Fruit fly (Drosophila melanogaster) whole organism, pupa: ENCODE measurements around the gene Usp16-45.

Source experiments
- CG10348 ChIP-seq: fragments of 200-800 bp; sonication (Bioruptor generic); IDR thresholded peaks from 2 replicates; pipeline ENCODE4 v1.3.6; 2022; ENCODE audit warnings: missing biosample characterization, missing genetic modification characterization
- CG12605 ChIP-seq: fragments of 200-800 bp; sonication (Bioruptor generic); IDR thresholded peaks from 2 replicates; pipeline ENCODE4 v1.3.6; 2022; ENCODE audit warnings: missing biosample characterization, missing genetic modification characterization
- CG13204 ChIP-seq: fragments of 200-800 bp; sonication (Bioruptor generic); optimal IDR thresholded peaks from 2 replicates; lab custom pipeline; 2018; ENCODE audit warnings: missing biosample characterization, mild to moderate bottlenecking, missing genetic modification characterization, moderate library complexity
- CG14655 ChIP-seq: fragments of 200-800 bp; sonication (Bioruptor generic); optimal IDR thresholded peaks from 3 replicates; lab custom pipeline; 2017; ENCODE audit warnings: mild to moderate bottlenecking, missing biosample characterization, missing genetic modification reagents, missing genetic modification characterization
- CG15710 ChIP-seq: fragments of 200-800 bp; sonication (Bioruptor generic); optimal IDR thresholded peaks from 2 replicates; lab custom pipeline; 2018; ENCODE audit warnings: missing biosample characterization, mild to moderate bottlenecking, missing genetic modification characterization, moderate library complexity
- CG17806 ChIP-seq: fragments of 200-800 bp; sonication (Bioruptor generic); optimal IDR thresholded peaks from 2 replicates; lab custom pipeline; 2018; ENCODE audit warnings: missing biosample characterization, mild to moderate bottlenecking, missing genetic modification characterization, moderate library complexity
- CG32121 ChIP-seq: fragments of 200-800 bp; sonication (Bioruptor generic); IDR thresholded peaks from 2 replicates; pipeline ENCODE4 v1.3.6; 2022; ENCODE audit warnings: missing biosample characterization, missing genetic modification characterization
- CG34367 ChIP-seq: fragments of 200-800 bp; sonication (Bioruptor generic); optimal IDR thresholded peaks from 2 replicates; lab custom pipeline; 2018; ENCODE audit warnings: missing biosample characterization, mild to moderate bottlenecking, missing genetic modification characterization
- CG4496 ChIP-seq: fragments of 200-800 bp; sonication (Bioruptor generic); IDR thresholded peaks from 3 replicates; pipeline ENCODE4 v1.3.6; 2022; ENCODE audit warnings: missing biosample characterization, missing genetic modification characterization
- CG8159 ChIP-seq: fragments of 200-800 bp; sonication (Bioruptor generic); optimal IDR thresholded peaks from 3 replicates; lab custom pipeline; 2018; ENCODE audit warnings: missing biosample characterization, mild to moderate bottlenecking, missing genetic modification characterization, moderate library complexity
- CG8301 ChIP-seq: fragments of 200-800 bp; sonication (Bioruptor generic); optimal IDR thresholded peaks from 2 replicates; lab custom pipeline; 2018; ENCODE audit warnings: missing biosample characterization, mild to moderate bottlenecking, missing genetic modification characterization
- CG9948 ChIP-seq: fragments of 200-800 bp; sonication (Bioruptor generic); optimal IDR thresholded peaks from 2 replicates; lab custom pipeline; 2018; ENCODE audit warnings: missing biosample characterization, mild to moderate bottlenecking, missing genetic modification characterization, moderate library complexity
- D1 ChIP-seq: fragments of 200-800 bp; sonication (Bioruptor generic); optimal IDR thresholded peaks from 2 replicates; lab custom pipeline; 2018; ENCODE audit warnings: missing biosample characterization, mild to moderate bottlenecking, missing genetic modification characterization, moderate library complexity
- EcR ChIP-seq: fragments of 200-800 bp; sonication (Bioruptor generic); optimal IDR thresholded peaks from 3 replicates; lab custom pipeline; 2019; ENCODE audit warnings: missing biosample characterization, missing genetic modification characterization, mild to moderate bottlenecking, moderate library complexity, missing genetic modification reagents
- Ets98B ChIP-seq: fragments of 200-800 bp; sonication (Bioruptor generic); IDR thresholded peaks from 2 replicates; pipeline ENCODE4 v1.3.6; 2022; ENCODE audit warnings: missing biosample characterization, missing genetic modification characterization
- Pif1A ChIP-seq: fragments of 200-800 bp; sonication (Bioruptor generic); optimal IDR thresholded peaks from 3 replicates; lab custom pipeline; 2016; ENCODE audit warnings: missing biosample characterization, missing genetic modification characterization
- Pif1B ChIP-seq: fragments of 200-800 bp; sonication (Bioruptor generic); optimal IDR thresholded peaks from 3 replicates; lab custom pipeline; 2016; ENCODE audit warnings: missing biosample characterization, missing genetic modification characterization
- Snoo ChIP-seq: fragments of 200-800 bp; sonication (Bioruptor generic); optimal IDR thresholded peaks from 3 replicates; lab custom pipeline; 2017; ENCODE audit warnings: missing biosample characterization, mild to moderate bottlenecking, missing genetic modification characterization, inconsistent platforms
- fd96Ca ChIP-seq: fragments of 200-800 bp; sonication (Bioruptor generic); IDR thresholded peaks from 3 replicates; pipeline ENCODE4 v1.3.6; 2022; ENCODE audit warnings: missing biosample characterization, missing genetic modification characterization
- gl ChIP-seq: fragments of 200-800 bp; sonication (Bioruptor generic); optimal IDR thresholded peaks from 2 replicates; lab custom pipeline; 2018; ENCODE audit warnings: missing biosample characterization, mild to moderate bottlenecking, missing genetic modification characterization
- rn ChIP-seq: fragments of 200-800 bp; sonication (Bioruptor generic); IDR thresholded peaks from 2 replicates; pipeline ENCODE4 v1.3.6; 2022; ENCODE audit warnings: missing biosample characterization, missing genetic modification characterization

Gene Usp16-45

DNA sequence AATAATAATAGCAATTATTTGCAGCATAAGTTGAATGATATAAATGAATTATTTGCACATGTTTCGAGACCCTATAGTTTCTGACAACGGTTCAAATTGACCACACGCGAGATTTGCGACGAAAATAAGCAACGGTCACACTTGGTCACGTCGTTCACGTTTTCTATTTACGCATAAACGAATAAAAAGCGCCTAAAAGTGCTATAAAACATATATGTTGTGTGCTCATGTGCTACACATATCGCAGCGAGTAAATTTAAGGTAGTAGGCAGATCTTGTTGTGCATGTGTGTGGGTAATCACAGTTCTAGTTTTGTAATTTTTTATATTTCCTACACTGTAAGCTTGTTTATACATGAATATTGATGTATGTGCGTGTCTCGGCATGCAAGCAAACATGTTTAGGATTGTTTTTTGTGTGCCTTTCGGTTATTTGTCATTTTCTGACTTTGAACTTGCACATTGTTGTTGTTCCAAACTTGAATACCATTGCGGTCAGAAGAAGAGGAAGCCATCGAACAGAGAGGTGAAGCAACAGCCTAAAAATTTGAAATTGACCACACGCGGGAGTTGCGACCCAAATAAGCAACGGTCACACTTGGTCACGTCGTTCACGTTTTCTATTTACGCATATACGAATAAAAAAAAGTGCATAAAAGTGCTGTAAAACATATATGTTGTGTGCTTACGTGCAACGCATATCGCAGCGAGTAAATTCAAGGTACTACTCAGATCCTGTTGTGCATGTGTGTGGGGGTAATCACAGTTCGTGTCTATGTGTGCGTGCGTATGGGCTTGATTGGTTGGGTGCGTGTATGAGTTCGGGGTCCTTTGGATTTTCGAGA, at the start of gene Usp16-45:
TSS of gene Usp16-45 (plus strand) at position 127 of the 844 bp plus-strand sequence.
- TF ChIP-seq CG15710 (tag; lab: Kevin White, UChicago) (no peak), fd96Ca (GFP tag; lab: Robert Waterston, UW) (no peak), CG9948 (no peak), CG14655 (GFP tag; lab: Kevin White, UChicago) (no peak), CG8159 (tag; lab: Kevin White, UChicago) (no peak), Ets98B (no peak)

DNA sequence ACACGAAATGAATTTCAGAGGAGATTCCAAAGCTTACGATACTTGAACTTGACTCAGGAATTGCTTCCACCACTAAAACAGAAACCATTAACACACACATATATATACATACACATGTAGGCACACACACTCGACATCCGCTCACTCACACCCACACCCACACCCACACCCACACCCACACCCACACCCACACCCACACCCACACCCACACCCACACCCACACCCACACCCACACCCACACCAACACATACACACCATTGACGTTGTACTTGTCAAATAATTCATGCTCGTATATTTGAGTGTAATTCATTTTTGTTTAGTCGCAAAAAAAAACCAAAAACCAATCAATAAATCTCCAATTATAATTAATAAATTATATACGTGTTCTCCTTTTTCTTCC, 38.8 kb upstream of the Usp16-45 start:
- TF ChIP-seq gl (tag; lab: Kevin White, UChicago), result no peak
- no peak for TF ChIP-seq Pif1B (GFP tag; lab: Kevin White, UChicago)
- TF ChIP-seq CG14655 (GFP tag; lab: Kevin White, UChicago), result no peak
- TF ChIP-seq CG34367 (tag; lab: Kevin White, UChicago), result no peak
- no peak for TF ChIP-seq CG9948
- no peak for TF ChIP-seq CG15710 (tag; lab: Kevin White, UChicago)
- no peak for TF ChIP-seq CG12605 (GFP tag; lab: Robert Waterston, UW)
- no peak for TF ChIP-seq CG8159 (tag; lab: Kevin White, UChicago)
- TF ChIP-seq fd96Ca (GFP tag; lab: Robert Waterston, UW), result no peak
- TF ChIP-seq CG13204 (GFP tag; lab: Kevin White, UChicago), result no peak
- no peak for TF ChIP-seq CG8301 (tag; lab: Kevin White, UChicago)
- TF ChIP-seq D1 (tag; lab: Kevin White, UChicago), result no peak
- TF ChIP-seq EcR (GFP tag; lab: Kevin White, UChicago), result no peak
- no peak for TF ChIP-seq CG10348 (GFP tag; lab: Robert Waterston, UW)
- no peak for TF ChIP-seq CG17806 (tag; lab: Kevin White, UChicago)
- TF ChIP-seq Snoo (tag; lab: Kevin White, UChicago), result no peak
- TF ChIP-seq CG32121 (GFP tag; lab: Robert Waterston, UW), result no peak

DNA sequence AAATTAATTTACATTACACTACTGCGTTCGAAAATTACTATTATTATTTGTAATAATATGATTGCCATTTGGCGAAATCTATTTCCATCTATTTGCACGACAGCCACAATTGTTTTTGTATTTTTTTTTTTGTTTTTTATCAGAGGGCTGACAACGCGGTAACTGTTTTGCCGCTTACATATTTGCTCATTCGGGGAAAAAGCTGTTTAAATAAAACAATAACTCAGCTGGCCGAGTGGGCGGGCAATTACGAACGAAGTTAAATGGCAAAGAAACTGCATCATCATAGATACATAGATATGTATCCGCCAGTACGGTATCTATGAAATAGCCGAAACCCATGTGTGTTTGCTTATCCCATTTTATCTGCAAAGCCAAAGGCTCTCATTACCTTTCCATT, 12.5 kb upstream of the Usp16-45 start:
- TF ChIP-seq EcR (GFP tag; lab: Kevin White, UChicago) (no peak), CG9948 (no peak), CG14655 (GFP tag; lab: Kevin White, UChicago) (no peak), CG17806 (tag; lab: Kevin White, UChicago) (no peak), fd96Ca (GFP tag; lab: Robert Waterston, UW) (no peak), rn (GFP tag; lab: Robert Waterston, UW) (no peak), CG8159 (tag; lab: Kevin White, UChicago) (no peak)
- TF ChIP-seq, all 21 proteins: peak for 0

DNA sequence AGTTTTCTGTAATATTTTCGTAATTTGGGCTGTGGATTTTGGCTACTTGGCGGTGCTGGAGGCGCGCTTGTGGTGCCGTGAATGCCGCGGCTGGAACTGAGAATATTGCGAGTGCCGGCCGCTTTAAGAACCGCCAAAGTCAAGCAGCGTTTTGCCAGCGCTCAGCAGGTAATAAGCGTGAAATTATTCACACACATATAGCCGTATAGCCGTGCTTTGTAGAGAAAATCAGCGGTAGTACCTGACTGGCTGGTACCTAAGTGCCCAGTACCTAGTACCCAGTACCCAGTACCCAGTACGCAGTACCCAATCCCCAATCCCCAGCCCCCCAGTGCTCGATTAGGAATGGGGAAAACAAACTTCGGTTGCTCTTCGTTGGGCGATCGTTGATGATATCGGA, 10.6 kb upstream of the Usp16-45 start, which contains the start of gene NAAT1:
TSS of gene NAAT1 (minus strand) at position 101 of the 400 bp plus-strand sequence.
- TF ChIP-seq CG8159 (tag; lab: Kevin White, UChicago), result no peak
- TF ChIP-seq CG9948, result no peak
- no peak for TF ChIP-seq CG32121 (GFP tag; lab: Robert Waterston, UW)
- TF ChIP-seq Pif1B (GFP tag; lab: Kevin White, UChicago), result no peak
- TF ChIP-seq CG13204 (GFP tag; lab: Kevin White, UChicago), result no peak
- no peak for TF ChIP-seq fd96Ca (GFP tag; lab: Robert Waterston, UW)
- TF ChIP-seq EcR (GFP tag; lab: Kevin White, UChicago), result no peak
- TF ChIP-seq Snoo (tag; lab: Kevin White, UChicago), result no peak
- TF ChIP-seq CG4496 (GFP tag; lab: Robert Waterston, UW), result no peak
- TF ChIP-seq CG8301 (tag; lab: Kevin White, UChicago), result no peak
- TF ChIP-seq gl (tag; lab: Kevin White, UChicago), result no peak

DNA sequence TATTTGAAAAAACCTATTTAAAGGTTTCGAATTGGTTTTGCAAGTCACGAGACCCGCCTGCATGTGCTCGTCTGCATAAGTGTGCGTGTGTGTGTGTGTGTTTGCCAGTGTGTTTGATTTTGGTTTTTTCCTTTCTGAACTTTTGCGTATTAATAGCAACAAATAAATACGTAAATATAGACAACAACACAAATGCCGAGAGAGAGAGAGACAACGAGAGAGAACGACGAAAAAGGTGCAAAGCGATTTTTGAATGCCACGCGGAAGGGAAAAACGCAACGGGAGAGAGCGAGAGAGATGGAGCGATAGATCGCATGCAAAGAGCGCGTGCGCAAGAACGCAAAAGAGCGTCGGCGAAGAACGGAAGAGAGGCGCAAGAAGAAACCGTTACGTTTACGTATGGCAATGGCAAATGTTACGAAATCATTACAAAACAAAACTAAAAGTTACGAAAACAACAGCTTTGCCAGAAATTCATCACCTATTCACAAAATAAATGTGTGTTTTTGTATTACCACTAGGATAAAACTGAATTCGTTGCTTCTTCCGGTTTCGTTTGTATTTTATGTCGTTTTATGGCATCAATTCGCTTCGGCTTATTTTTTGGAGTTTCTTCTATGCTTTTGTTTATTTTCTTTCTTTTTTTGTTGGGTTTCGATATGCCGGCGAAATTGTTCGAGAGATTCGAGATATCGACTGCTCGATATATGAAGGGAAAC, 3.3 kb upstream of the Usp16-45 start:
- TF ChIP-seq EcR (GFP tag; lab: Kevin White, UChicago), result no peak
- TF ChIP-seq CG9948, result no peak
- no peak for TF ChIP-seq CG8159 (tag; lab: Kevin White, UChicago)
- no peak for TF ChIP-seq D1 (tag; lab: Kevin White, UChicago)
- TF ChIP-seq rn (GFP tag; lab: Robert Waterston, UW), result no peak
- no peak for TF ChIP-seq CG17806 (tag; lab: Kevin White, UChicago)
- TF ChIP-seq CG10348 (GFP tag; lab: Robert Waterston, UW), result no peak
- TF ChIP-seq Pif1B (GFP tag; lab: Kevin White, UChicago), result no peak
- no peak for TF ChIP-seq Ets98B
- TF ChIP-seq CG12605 (GFP tag; lab: Robert Waterston, UW), result no peak
- no peak for TF ChIP-seq CG34367 (tag; lab: Kevin White, UChicago)
- no peak for TF ChIP-seq CG4496 (GFP tag; lab: Robert Waterston, UW)
- no peak for TF ChIP-seq CG8301 (tag; lab: Kevin White, UChicago)
- no peak for TF ChIP-seq Snoo (tag; lab: Kevin White, UChicago)
- no peak for TF ChIP-seq Pif1A
- TF ChIP-seq gl (tag; lab: Kevin White, UChicago), result no peak
- TF ChIP-seq CG32121 (GFP tag; lab: Robert Waterston, UW), result no peak
- no peak for TF ChIP-seq fd96Ca (GFP tag; lab: Robert Waterston, UW)
- TF ChIP-seq CG13204 (GFP tag; lab: Kevin White, UChicago), result no peak
- no peak for TF ChIP-seq CG15710 (tag; lab: Kevin White, UChicago)
